Fruit fly (Drosophila melanogaster) whole organism, prepupa: Measurements from ENCODE around the gene Itgbn.

Experiments
- Blimp-1 ChIP-seq: fragments of 200-800 bp; sonication (Bioruptor generic); optimal IDR thresholded peaks from 3 replicates; lab custom pipeline; 2017; ENCODE audit warnings: missing biosample characterization, missing genetic modification characterization, mild to moderate bottlenecking, moderate library complexity, missing genetic modification reagents
- CG10631 ChIP-seq: fragments of 200-800 bp; sonication (Bioruptor generic); optimal IDR thresholded peaks from 2 replicates; lab custom pipeline; 2016; ENCODE audit warnings: missing biosample characterization, missing genetic modification characterization
- CG10669 ChIP-seq: fragments of 200-800 bp; sonication (Bioruptor generic); optimal IDR thresholded peaks from 3 replicates; lab custom pipeline; 2018; ENCODE audit warnings: missing biosample characterization, mild to moderate bottlenecking, missing genetic modification characterization, moderate library complexity
- CG11294 ChIP-seq: fragments of 200-800 bp; sonication (Bioruptor generic); IDR thresholded peaks from 2 replicates; pipeline ENCODE4 v1.3.6; 2022; ENCODE audit warnings: missing biosample characterization, missing genetic modification characterization
- CG11762 ChIP-seq: fragments of 200-800 bp; sonication (Bioruptor generic); optimal IDR thresholded peaks from 3 replicates; lab custom pipeline; 2016; ENCODE audit warnings: missing biosample characterization, missing genetic modification characterization; ENCODE audit not compliant: insufficient read depth
- CG11902 ChIP-seq: fragments of 200-800 bp; sonication (Bioruptor generic); optimal IDR thresholded peaks from 3 replicates; lab custom pipeline; 2016; ENCODE audit warnings: missing biosample characterization, missing genetic modification characterization
- CG1621 ChIP-seq: fragments of 200-800 bp; sonication (Bioruptor generic); optimal IDR thresholded peaks from 3 replicates; lab custom pipeline; 2018; ENCODE audit warnings: missing biosample characterization, mild to moderate bottlenecking, missing genetic modification characterization
- CG16779 ChIP-seq: fragments of 200-800 bp; sonication (Bioruptor generic); optimal IDR thresholded peaks from 3 replicates; lab custom pipeline; 2017; ENCODE audit warnings: missing biosample characterization, mild to moderate bottlenecking, missing genetic modification characterization
- CG31627 ChIP-seq: fragments of 200-800 bp; sonication (Bioruptor generic); optimal IDR thresholded peaks from 3 replicates; lab custom pipeline; 2016; ENCODE audit warnings: missing biosample characterization, missing genetic modification characterization
- CG32006 ChIP-seq: fragments of 200-800 bp; sonication (Bioruptor generic); optimal IDR thresholded peaks from 3 replicates; lab custom pipeline; 2017; ENCODE audit warnings: missing biosample characterization, mild to moderate bottlenecking, missing genetic modification characterization
- CG34406 ChIP-seq: fragments of 200-800 bp; sonication (Bioruptor generic); optimal IDR thresholded peaks from 3 replicates; lab custom pipeline; 2016; ENCODE audit warnings: missing biosample characterization, missing genetic modification characterization
- CG3919 ChIP-seq: fragments of 200-800 bp; sonication (Bioruptor generic); optimal IDR thresholded peaks from 3 replicates; lab custom pipeline; 2016; ENCODE audit warnings: missing biosample characterization, missing genetic modification characterization
- CG4318 ChIP-seq: fragments of 200-800 bp; sonication (Bioruptor generic); optimal IDR thresholded peaks from 3 replicates; lab custom pipeline; 2017; ENCODE audit warnings: missing biosample characterization, mild to moderate bottlenecking, missing genetic modification characterization
- CG6163 ChIP-seq: fragments of 200-800 bp; sonication (Bioruptor generic); IDR thresholded peaks from 3 replicates; pipeline ENCODE4 v1.3.6; 2022; ENCODE audit warnings: missing biosample characterization, missing genetic modification characterization
- CG6276 ChIP-seq: fragments of 200-800 bp; sonication (Bioruptor generic); optimal IDR thresholded peaks from 2 replicates; lab custom pipeline; 2017; ENCODE audit warnings: missing biosample characterization, mild to moderate bottlenecking, missing genetic modification characterization
- CG6792 ChIP-seq: fragments of 200-800 bp; sonication (Bioruptor generic); optimal IDR thresholded peaks from 3 replicates; lab custom pipeline; 2016; ENCODE audit warnings: missing biosample characterization, missing genetic modification characterization
- CG6808 ChIP-seq: fragments of 200-800 bp; sonication (Bioruptor generic); optimal IDR thresholded peaks from 3 replicates; lab custom pipeline; 2017; ENCODE audit warnings: missing biosample characterization, missing genetic modification characterization, mild to moderate bottlenecking, moderate library complexity, missing genetic modification reagents
- CG6854 ChIP-seq: fragments of 200-800 bp; sonication (Bioruptor generic); optimal IDR thresholded peaks from 2 replicates; lab custom pipeline; 2017; ENCODE audit warnings: missing biosample characterization, mild to moderate bottlenecking, missing genetic modification characterization
- CG7368 ChIP-seq: fragments of 200-800 bp; sonication (Bioruptor generic); optimal IDR thresholded peaks from 3 replicates; lab custom pipeline; 2016; ENCODE audit warnings: missing biosample characterization, missing genetic modification characterization
- CG8119 ChIP-seq: fragments of 200-800 bp; sonication (Bioruptor generic); IDR thresholded peaks from 3 replicates; pipeline ENCODE4 v1.3.6; 2022; ENCODE audit warnings: missing biosample characterization, missing genetic modification characterization
- CG8319 ChIP-seq: fragments of 200-800 bp; sonication (Bioruptor generic); optimal IDR thresholded peaks from 3 replicates; lab custom pipeline; 2016; ENCODE audit warnings: missing biosample characterization, missing genetic modification characterization
- CG8632 ChIP-seq: fragments of 200-800 bp; sonication (Bioruptor generic); optimal IDR thresholded peaks from 3 replicates; lab custom pipeline; 2016; ENCODE audit warnings: missing biosample characterization, missing genetic modification characterization
- Eip75B ChIP-seq: fragments of 200-800 bp; sonication (Bioruptor generic); optimal IDR thresholded peaks from 3 replicates; lab custom pipeline; 2016; ENCODE audit warnings: missing biosample characterization, missing genetic modification characterization
- Eip78C ChIP-seq: fragments of 200-800 bp; sonication (Bioruptor generic); peaks from one replicate; lab custom pipeline; 2016; ENCODE audit warnings: missing biosample characterization, missing genetic modification characterization
- Eip93F ChIP-seq: fragments of 200-800 bp; sonication (Bioruptor generic); optimal IDR thresholded peaks from 2 replicates; lab custom pipeline; 2016; ENCODE audit warnings: missing biosample characterization, mild to moderate bottlenecking, missing genetic modification characterization
- Ets21C ChIP-seq: fragments of 200-800 bp; sonication (Bioruptor generic); optimal IDR thresholded peaks from 3 replicates; lab custom pipeline; 2016; ENCODE audit warnings: missing biosample characterization, missing genetic modification characterization
- Ets96B ChIP-seq: fragments of 200-800 bp; optimal IDR thresholded peaks from 2 replicates; lab custom pipeline; 2019; ENCODE audit warnings: missing biosample characterization, mild to moderate bottlenecking, missing genetic modification characterization, moderate library complexity
- Hr38 ChIP-seq: sonication (Bioruptor generic); optimal IDR thresholded peaks from 2 replicates; lab custom pipeline; 2016; ENCODE audit warnings: missing biosample characterization, missing genetic modification characterization
- Hr39 ChIP-seq: fragments of 200-800 bp; sonication (Bioruptor generic); optimal IDR thresholded peaks from 2 replicates; lab custom pipeline; 2016; ENCODE audit warnings: missing biosample characterization, missing genetic modification characterization
- Hr4 ChIP-seq: fragments of 200-800 bp; sonication (Bioruptor generic); optimal IDR thresholded peaks from 3 replicates; lab custom pipeline; 2016; ENCODE audit warnings: missing biosample characterization, missing genetic modification characterization
- Lpt ChIP-seq: fragments of 200-800 bp; sonication (Bioruptor generic); optimal IDR thresholded peaks from 3 replicates; lab custom pipeline; 2016; ENCODE audit warnings: missing biosample characterization, missing genetic modification characterization
- Met ChIP-seq: fragments of 200-800 bp; sonication (Bioruptor generic); optimal IDR thresholded peaks from 3 replicates; lab custom pipeline; 2016; ENCODE audit warnings: missing biosample characterization, missing genetic modification characterization
- OdsH ChIP-seq: fragments of 200-800 bp; sonication (Bioruptor generic); optimal IDR thresholded peaks from 3 replicates; lab custom pipeline; 2016; ENCODE audit warnings: missing biosample characterization, missing genetic modification characterization
- Sox14 ChIP-seq: fragments of 200-800 bp; sonication (Bioruptor generic); optimal IDR thresholded peaks from 3 replicates; lab custom pipeline; 2016; ENCODE audit warnings: missing biosample characterization, missing genetic modification characterization
- Sox15 ChIP-seq: fragments of 200-800 bp; sonication (Bioruptor generic); optimal IDR thresholded peaks from 3 replicates; lab custom pipeline; 2016; ENCODE audit warnings: missing biosample characterization, missing genetic modification characterization
- achi ChIP-seq: fragments of 200-800 bp; sonication (Bioruptor generic); optimal IDR thresholded peaks from 3 replicates; lab custom pipeline; 2016; ENCODE audit warnings: missing biosample characterization, missing genetic modification characterization
- acj6 ChIP-seq: fragments of 200-800 bp; sonication (Bioruptor generic); optimal IDR thresholded peaks from 3 replicates; lab custom pipeline; 2016; ENCODE audit warnings: missing biosample characterization, missing genetic modification characterization
- cyc ChIP-seq: fragments of 200-800 bp; sonication (Bioruptor generic); optimal IDR thresholded peaks from 3 replicates; lab custom pipeline; 2016; ENCODE audit warnings: missing biosample characterization, missing genetic modification characterization
- dsx ChIP-seq: fragments of 200-800 bp; optimal IDR thresholded peaks from 3 replicates; lab custom pipeline; 2019; ENCODE audit warnings: missing biosample characterization, mild to moderate bottlenecking, missing genetic modification characterization, moderate library complexity; ENCODE audit not compliant: poor library complexity, severe bottlenecking
- eg ChIP-seq: fragments of 200-800 bp; sonication (Bioruptor generic); IDR thresholded peaks from 3 replicates; pipeline ENCODE4 v1.3.6; 2022; ENCODE audit warnings: missing biosample characterization, missing genetic modification characterization
- fd85E ChIP-seq: fragments of 200-800 bp; sonication (Bioruptor generic); optimal IDR thresholded peaks from 3 replicates; lab custom pipeline; 2016; ENCODE audit warnings: missing biosample characterization, missing genetic modification characterization
- fkh ChIP-seq: fragments of 200-800 bp; sonication (Bioruptor generic); optimal IDR thresholded peaks from 3 replicates; lab custom pipeline; 2017; ENCODE audit warnings: missing biosample characterization, mild to moderate bottlenecking, missing genetic modification characterization, moderate library complexity
- net ChIP-seq: fragments of 200-800 bp; sonication (Bioruptor generic); optimal IDR thresholded peaks from 3 replicates; lab custom pipeline; 2016; ENCODE audit warnings: missing biosample characterization, missing genetic modification characterization
- pdm3 ChIP-seq: fragments of 200-800 bp; sonication (Bioruptor generic); optimal IDR thresholded peaks from 3 replicates; lab custom pipeline; 2016; ENCODE audit warnings: missing biosample characterization, missing genetic modification characterization
- salr ChIP-seq, 2 experiments: fragments of 200-800 bp; sonication (Bioruptor generic); optimal IDR thresholded peaks; 3 replicates each; lab custom pipeline; 2016 to 2018; ENCODE audit warnings: missing biosample characterization in 2 of 2, missing genetic modification characterization in 2 of 2, mild to moderate bottlenecking in 1 of 2
- spab ChIP-seq: fragments of 200-800 bp; sonication (Bioruptor generic); optimal IDR thresholded peaks from 2 replicates; lab custom pipeline; 2017; ENCODE audit warnings: missing biosample characterization, mild to moderate bottlenecking, missing genetic modification characterization, missing genetic modification reagents
- ss ChIP-seq, 2 experiments: fragments of 200-800 bp; sonication (Bioruptor generic); optimal IDR thresholded peaks; 2 replicates in 1 of 2; 3 replicates in 1 of 2; lab custom pipeline; 2017 to 2018; ENCODE audit warnings: mild to moderate bottlenecking in 2 of 2, missing biosample characterization in 2 of 2, missing genetic modification characterization in 2 of 2, moderate library complexity in 1 of 2
- svp ChIP-seq: fragments of 200-800 bp; sonication (Bioruptor generic); peaks from one replicate; lab custom pipeline; 2016; ENCODE audit warnings: missing biosample characterization, missing genetic modification characterization
- topi ChIP-seq: fragments of 200-800 bp; sonication (Bioruptor generic); optimal IDR thresholded peaks from 3 replicates; lab custom pipeline; 2016; ENCODE audit warnings: missing biosample characterization, missing genetic modification characterization

The Itgbn gene

dm6 chr2L:21004799-21005198 is 48.0 kb upstream of the Itgbn start (continued):
- TF ChIP-seq CG8119 (0 out of 3 replicates have a peak, but pooled peaks have one; percentile 45), CG11294 (GFP tag; lab: Robert Waterston, UW) (no peak), salr (GFP tag; optimal IDR thresholded peaks at IDR 0.05; lab: Kevin White, UChicago) (no peak), CG10631 (peak; percentile 2), CG6163 (GFP tag; lab: Robert Waterston, UW) (no peak), CG31627 (GFP tag; lab: Kevin White, UChicago) (no peak), net (GFP tag; lab: Kevin White, UChicago) (no peak), Sox14 (peak; percentile 49), Lpt (GFP tag; lab: Kevin White, UChicago) (no peak), CG6276 (GFP tag; lab: Kevin White, UChicago) (peak; percentile 23), CG6792 (GFP tag; lab: Kevin White, UChicago) (no peak), acj6 (GFP tag; lab: Kevin White, UChicago) (no peak), pdm3 (GFP tag; lab: Kevin White, UChicago) (peak; percentile 15)

dm6 chr2L:21005458-21005857 is 47.4 kb upstream of the Itgbn start:
- peak; percentile 42 for TF ChIP-seq CG4318 (GFP tag; lab: Kevin White, UChicago)
- peak; percentile 33 for TF ChIP-seq CG34406 (GFP tag; lab: Kevin White, UChicago)
- peak; percentile 54 for TF ChIP-seq CG6276 (GFP tag; lab: Kevin White, UChicago)
- no peak for TF ChIP-seq CG6854 (GFP tag; lab: Kevin White, UChicago)
- TF ChIP-seq CG7368 (GFP tag; lab: Kevin White, UChicago), result no peak
- TF ChIP-seq Blimp-1, result no peak
- peak; percentile 10 for TF ChIP-seq Eip75B (GFP tag; lab: Kevin White, UChicago)
- 0 out of 3 replicates have a peak, but pooled peaks have one; percentile 33 for TF ChIP-seq CG6163 (GFP tag; lab: Robert Waterston, UW)
- TF ChIP-seq Met (GFP tag; lab: Kevin White, UChicago), result peak; percentile 4
- peak; percentile 49 for TF ChIP-seq CG6792 (GFP tag; lab: Kevin White, UChicago)
- peak; percentile 54 for TF ChIP-seq CG6808 (GFP tag; lab: Kevin White, UChicago)
- no peak for TF ChIP-seq cyc (GFP tag; lab: Kevin White, UChicago)
- no peak for TF ChIP-seq CG31627 (GFP tag; lab: Kevin White, UChicago)
- TF ChIP-seq dsx (GFP tag; lab: Kevin White, UChicago), result peak; percentile 34
- TF ChIP-seq CG8119, result peak; percentile 73
- no peak for TF ChIP-seq fd85E (GFP tag; lab: Kevin White, UChicago)
- no peak for TF ChIP-seq fkh (GFP tag; lab: Kevin White, UChicago)
- TF ChIP-seq Sox14, result no peak
- TF ChIP-seq achi (GFP tag; lab: Kevin White, UChicago), result peak; percentile 70
- TF ChIP-seq CG8632 (GFP tag; lab: Kevin White, UChicago), result peak; percentile 48
- no peak for TF ChIP-seq topi (GFP tag; lab: Kevin White, UChicago)
- peak; percentile 41 for TF ChIP-seq svp (GFP tag; lab: Kevin White, UChicago)
- peak; percentile 69 for TF ChIP-seq CG10631
- TF ChIP-seq CG16779 (tag; lab: Kevin White, UChicago), result peak; percentile 32
- TF ChIP-seq Ets96B, result peak; percentile 70
- TF ChIP-seq CG3919 (GFP tag; lab: Kevin White, UChicago), result peak; percentile 58
- TF ChIP-seq OdsH, result peak; percentile 67
- TF ChIP-seq Sox15, result no peak
- no peak for TF ChIP-seq Hr39 (GFP tag; lab: Kevin White, UChicago)
- TF ChIP-seq spab (GFP tag; lab: Kevin White, UChicago), result peak; percentile 55
- peak; percentile 4 for TF ChIP-seq CG1621 (tag; lab: Kevin White, UChicago)
- TF ChIP-seq ss (GFP tag; optimal IDR thresholded peaks at IDR 0.05; lab: Kevin White, UChicago), result peak; percentile 12 to 60
- peak; percentile 36 for TF ChIP-seq CG10669
- TF ChIP-seq Eip78C (GFP tag; lab: Kevin White, UChicago), result peak; percentile 76
- no peak for TF ChIP-seq eg (GFP tag; lab: Robert Waterston, UW)
- no peak for TF ChIP-seq CG11902
- TF ChIP-seq Ets21C (GFP tag; lab: Kevin White, UChicago), result no peak
- TF ChIP-seq Lpt (GFP tag; lab: Kevin White, UChicago), result peak; percentile 35
- TF ChIP-seq Hr38 (GFP tag; lab: Kevin White, UChicago), result no peak
- TF ChIP-seq CG32006, result peak; percentile 67
- TF ChIP-seq CG11762 (GFP tag; lab: Kevin White, UChicago), result peak; percentile 10
- peak; percentile 40 for TF ChIP-seq net (GFP tag; lab: Kevin White, UChicago)
- TF ChIP-seq Eip93F (GFP tag; lab: Kevin White, UChicago), result no peak
- TF ChIP-seq Hr4 (GFP tag; lab: Kevin White, UChicago), result peak; percentile 32
- TF ChIP-seq CG8319 (GFP tag; lab: Kevin White, UChicago), result no peak
